Worm (Caenorhabditis elegans): ENCODE data around the gene Y39G8C.2.

Y39G8C.2 gene

DNA sequence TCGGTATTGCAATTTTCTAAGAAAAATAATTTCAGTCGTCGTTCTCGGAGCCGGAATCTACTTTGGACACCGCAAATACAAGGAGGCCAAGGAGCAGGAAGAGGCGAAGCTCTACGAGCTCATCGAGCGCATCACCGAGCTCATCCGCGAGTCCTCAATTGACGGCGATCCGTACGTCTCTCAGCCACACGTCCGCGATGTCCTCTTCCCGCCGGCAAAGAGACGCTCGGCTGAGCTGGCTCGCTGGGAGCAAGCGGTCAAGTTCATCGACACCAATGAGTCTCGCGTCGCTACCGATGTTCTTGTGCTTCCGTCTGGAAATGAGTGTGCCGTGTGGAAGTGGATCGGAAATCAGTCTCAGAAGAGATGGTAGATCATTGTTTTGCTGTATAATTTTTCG lies 31.9 kb downstream of the Y39G8C.2 start:
- TF ChIP-seq bed-3 (GFP tag; optimal IDR thresholded peaks at IDR 0.05) (no peak), sem-2 (GFP tag; optimal IDR thresholded peaks at IDR 0.05) (no peak), ceh-39 (tag; optimal IDR thresholded peaks at IDR 0.05) (no peak), hlh-1 (tag; optimal IDR thresholded peaks at IDR 0.05) (no peak)

DNA sequence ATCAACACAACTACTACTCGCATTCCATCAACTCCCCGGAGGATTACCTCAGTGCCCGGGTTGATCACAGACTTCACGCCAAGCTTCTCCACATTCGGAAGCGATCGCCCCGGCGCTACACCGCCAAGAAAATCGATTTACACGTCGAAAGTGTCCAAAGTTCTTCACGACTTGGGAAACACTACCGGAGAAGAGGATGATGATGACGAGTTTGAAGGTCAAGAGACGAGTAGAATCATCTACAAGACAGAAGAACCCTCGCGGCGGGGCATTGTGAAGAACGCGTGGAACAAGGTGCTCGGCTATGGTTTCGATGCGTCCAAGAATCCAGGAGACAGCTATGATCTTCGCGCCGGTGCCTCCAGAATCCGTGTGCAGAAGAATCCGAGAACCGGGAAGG lies 33.4 kb downstream of the Y39G8C.2 start:
- TF ChIP-seq ceh-83 (GFP tag; optimal IDR thresholded peaks at IDR 0.05) (no peak), snpc-4 (tag; optimal IDR thresholded peaks at IDR 0.05) (no peak), M03D4.4 (tag; optimal IDR thresholded peaks at IDR 0.05) (no peak), lin-32 (GFP tag; optimal IDR thresholded peaks at IDR 0.05) (no peak)

DNA sequence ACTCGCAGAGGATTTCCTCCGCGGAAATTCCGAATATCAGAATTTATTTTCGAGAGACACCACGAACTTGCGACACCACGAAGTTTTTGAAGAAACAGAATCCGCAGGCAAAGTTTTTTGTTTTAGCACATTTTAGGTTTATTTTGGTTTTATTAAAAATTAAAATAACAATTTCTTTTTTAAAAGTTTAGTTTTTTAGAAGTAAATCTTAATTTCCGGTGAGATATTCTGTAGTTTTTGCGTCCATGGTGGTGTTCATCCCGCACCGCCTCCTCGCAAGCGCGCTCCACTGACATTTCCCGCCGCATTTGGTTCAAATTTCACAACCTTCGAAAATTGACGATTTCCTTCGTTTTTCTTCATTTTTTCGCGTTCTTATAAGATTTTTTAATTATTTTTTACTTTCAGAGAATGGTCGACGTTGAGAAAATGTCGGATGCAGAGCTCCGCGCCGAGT lies 34.3 kb downstream of the Y39G8C.2 start, which contains the start of gene lem-2:
TSS of gene lem-2 (plus strand) at position 407 of the 457 bp plus-strand sequence.
- TF ChIP-seq sptf-1 (tag; optimal IDR thresholded peaks at IDR 0.05) = peak; percentile 87
- peak; percentile 23 for TF ChIP-seq ceh-39 (tag; optimal IDR thresholded peaks at IDR 0.05)
- peak; percentile 62 for TF ChIP-seq unc-120 (tag; optimal IDR thresholded peaks at IDR 0.05; ENCODE audit: poor library complexity, severe bottlenecking)
- TF ChIP-seq zip-8 (tag; optimal IDR thresholded peaks at IDR 0.05) = no peak
- TF ChIP-seq tbx-8 (GFP tag; optimal IDR thresholded peaks at IDR 0.05) = peak; percentile 37
- no peak for TF ChIP-seq nhr-12 (tag; optimal IDR thresholded peaks at IDR 0.05)
- TF ChIP-seq mep-1 (tag; optimal IDR thresholded peaks at IDR 0.05) = peak; percentile 68
- TF ChIP-seq pha-4 (tag; optimal IDR thresholded peaks at IDR 0.05) = no peak
- TF ChIP-seq mls-2 (tag; optimal IDR thresholded peaks at IDR 0.05) = peak; percentile 55
- TF ChIP-seq cnd-1 (tag; optimal IDR thresholded peaks at IDR 0.05) = peak; percentile 48
- no peak for TF ChIP-seq unc-62 (GFP tag; optimal IDR thresholded peaks at IDR 0.05)
- peak; percentile 38 for TF ChIP-seq ceh-83 (GFP tag; optimal IDR thresholded peaks at IDR 0.05)
- TF ChIP-seq M03D4.4 (tag; optimal IDR thresholded peaks at IDR 0.05) = peak; percentile 62
- TF ChIP-seq blmp-1 (tag; optimal IDR thresholded peaks at IDR 0.05) = no peak
- TF ChIP-seq sem-2 (GFP tag; optimal IDR thresholded peaks at IDR 0.05) = peak; percentile 53
- TF ChIP-seq ztf-11 (tag; optimal IDR thresholded peaks at IDR 0.05) = no peak
- peak; percentile 20 for TF ChIP-seq mab-5 (tag; optimal IDR thresholded peaks at IDR 0.05)
- no peak for TF ChIP-seq hlh-1 (tag; optimal IDR thresholded peaks at IDR 0.05)
- peak; percentile 65 for TF ChIP-seq lin-13 (tag; optimal IDR thresholded peaks at IDR 0.05)
- TF ChIP-seq drap-1 (GFP tag; optimal IDR thresholded peaks at IDR 0.05) = peak; percentile 81
- TF ChIP-seq nhr-2 (tag; optimal IDR thresholded peaks at IDR 0.05) = no peak
- TF ChIP-seq elt-3 (tag; optimal IDR thresholded peaks at IDR 0.05) = no peak
- TF ChIP-seq nhr-237 (tag; optimal IDR thresholded peaks at IDR 0.05) = peak; percentile 62
- TF ChIP-seq unc-39 (tag; optimal IDR thresholded peaks at IDR 0.05) = no peak
- TF ChIP-seq lin-32 (GFP tag; optimal IDR thresholded peaks at IDR 0.05) = no peak
- peak; percentile 51 for TF ChIP-seq ces-1 (GFP tag; optimal IDR thresholded peaks at IDR 0.05)
- TF ChIP-seq nhr-76 (tag; optimal IDR thresholded peaks at IDR 0.05) = no peak
- no peak for TF ChIP-seq ham-2 (GFP tag; optimal IDR thresholded peaks at IDR 0.05)
- peak; percentile 57 for TF ChIP-seq lsy-2 (tag; optimal IDR thresholded peaks at IDR 0.05)
- no peak for TF ChIP-seq ceh-43 (GFP tag; optimal IDR thresholded peaks at IDR 0.05)
- peak; percentile 65 for TF ChIP-seq bed-3 (GFP tag; optimal IDR thresholded peaks at IDR 0.05)
- TF ChIP-seq snpc-4 (tag; optimal IDR thresholded peaks at IDR 0.05) = no peak
- no peak for TF ChIP-seq elt-1 (tag; optimal IDR thresholded peaks at IDR 0.05; ENCODE audit: borderline replicate concordance, insufficient read depth)
- TF ChIP-seq flh-1 (GFP tag; optimal IDR thresholded peaks at IDR 0.05) = peak; percentile 13
- TF ChIP-seq nhr-28 (tag; optimal IDR thresholded peaks at IDR 0.05) = no peak

DNA sequence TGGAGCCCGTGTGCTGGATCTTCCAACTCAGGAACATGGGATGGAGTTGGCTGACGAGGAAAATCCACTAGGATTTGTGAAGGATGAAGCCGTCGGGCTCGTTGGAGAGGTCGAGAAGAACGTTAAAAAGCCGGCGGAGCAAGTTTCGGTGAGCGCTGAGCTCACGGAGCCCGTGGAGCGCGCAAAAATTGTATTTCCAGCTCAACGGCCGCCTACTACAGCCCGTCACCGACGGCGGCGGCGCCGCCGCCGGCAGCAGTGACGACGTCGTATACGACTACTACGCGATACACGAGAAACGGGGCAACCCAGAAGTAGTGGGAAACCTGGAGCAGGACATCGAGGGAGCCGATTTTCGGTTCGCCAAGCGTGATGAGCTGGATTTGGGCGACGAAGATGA lies 36.5 kb downstream of the Y39G8C.2 start:
- TF ChIP-seq pha-4 (tag; optimal IDR thresholded peaks at IDR 0.05) (no peak), tbx-8 (GFP tag; optimal IDR thresholded peaks at IDR 0.05) (no peak), cnd-1 (tag; optimal IDR thresholded peaks at IDR 0.05) (no peak), lin-32 (GFP tag; optimal IDR thresholded peaks at IDR 0.05) (no peak), mep-1 (tag; optimal IDR thresholded peaks at IDR 0.05) (no peak)
